Worm (Caenorhabditis elegans) whole organism, mixed stage, embryonic: Measurements from ENCODE around the gene C15B12.4.

Source experiments
- elt-3 ChIP-seq: fragments of 150-350 bp; optimal IDR thresholded peaks from 2 replicates; lab custom pipeline; 2014; ENCODE audit warnings: missing biosample characterization, missing genetic modification characterization
- pha-4 ChIP-seq: fragments of 150-350 bp; optimal IDR thresholded peaks from 2 replicates; lab custom pipeline; 2018; ENCODE audit warnings: missing biosample characterization, missing genetic modification reagents, missing genetic modification characterization
- zip-8 ChIP-seq: fragments of 150-350 bp; optimal IDR thresholded peaks from 2 replicates; lab custom pipeline; 2014; ENCODE audit warnings: missing biosample characterization, missing genetic modification characterization

DNA sequence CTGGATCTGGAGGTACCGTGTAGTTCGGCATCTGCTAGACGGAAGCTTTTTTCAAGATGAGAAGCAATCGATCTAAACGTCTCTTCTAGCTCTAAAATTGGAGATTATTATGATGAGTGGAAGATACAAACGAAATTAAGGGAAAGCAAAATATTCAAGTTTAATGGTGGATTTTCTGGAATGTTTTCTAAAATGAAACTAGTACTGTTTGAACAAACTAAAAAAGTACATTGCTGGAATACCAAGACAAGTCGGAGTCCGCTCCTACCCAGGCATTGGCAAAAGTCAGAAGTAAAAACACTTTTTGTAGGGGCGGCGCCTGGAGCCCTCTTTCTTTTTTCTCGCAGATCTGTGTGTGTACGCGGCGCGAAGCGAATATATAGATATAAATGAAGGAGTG, 11.2 kb upstream of the C15B12.4 start, which contains the start of gene gar-1:
- no peak for TF ChIP-seq zip-8
- TF ChIP-seq pha-4 (tag; lab: Kevin White, UChicago): no peak
- no peak for TF ChIP-seq elt-3 (tag; lab: Kevin White, UChicago)
